Worm (Caenorhabditis elegans) whole organism, L2 larva: ENCODE data around the gene epg-4.
A peak's percentile ranks its signal among the peaks of the same experiment; 100 is the strongest.

Experiments
- C34F6.9 ChIP-seq: fragments of 150-350 bp; optimal IDR thresholded peaks from 2 replicates; lab custom pipeline; 2014; ENCODE audit warnings: missing biosample characterization, missing genetic modification characterization
- F13H6.1 ChIP-seq: sonication (generic microtip); optimal IDR thresholded peaks from 2 replicates; lab custom pipeline; 2016; ENCODE audit warnings: missing genetic modification characterization, missing compliant biosample characterization
- R02D3.7 ChIP-seq: fragments of 150-350 bp; optimal IDR thresholded peaks from 2 replicates; lab custom pipeline; 2014; ENCODE audit warnings: missing biosample characterization, missing genetic modification characterization
- Y55F3AM.14 ChIP-seq: fragments of 200-800 bp; sonication (Bioruptor generic); optimal IDR thresholded peaks from 2 replicates; lab custom pipeline; 2018; ENCODE audit warnings: mild to moderate bottlenecking, missing genetic modification characterization, missing compliant biosample characterization
- ZK546.5 ChIP-seq: sonication (generic microtip); optimal IDR thresholded peaks from 2 replicates; lab custom pipeline; 2017; ENCODE audit warnings: missing biosample characterization, missing genetic modification characterization
- ama-1 ChIP-seq: fragments of 150-350 bp; optimal IDR thresholded peaks from 2 replicates; lab custom pipeline; 2018; ENCODE audit warnings: inconsistent platforms
- blmp-1 ChIP-seq: sonication (generic microtip); optimal IDR thresholded peaks from 2 replicates; lab custom pipeline; 2017; ENCODE audit warnings: missing genetic modification characterization, mild to moderate bottlenecking, missing compliant biosample characterization, antibody characterized with exemption, moderate library complexity; ENCODE audit not compliant: insufficient read depth
- ceh-16 ChIP-seq: fragments of 150-350 bp; optimal IDR thresholded peaks from 2 replicates; lab custom pipeline; 2014; ENCODE audit warnings: missing biosample characterization, missing genetic modification characterization
- ceh-82 ChIP-seq: fragments of 150-350 bp; optimal IDR thresholded peaks from 2 replicates; lab custom pipeline; 2014; ENCODE audit warnings: missing biosample characterization, missing genetic modification characterization
- dmd-4 ChIP-seq: sonication (generic microtip); optimal IDR thresholded peaks from 2 replicates; lab custom pipeline; 2017; ENCODE audit warnings: missing biosample characterization, missing genetic modification characterization
- egl-27 ChIP-seq: sonication (generic microtip); optimal IDR thresholded peaks from 3 replicates; lab custom pipeline; 2017; ENCODE audit warnings: missing biosample characterization, missing genetic modification reagents, missing genetic modification characterization
- fos-1 ChIP-seq: fragments of 150-350 bp; optimal IDR thresholded peaks from 2 replicates; lab custom pipeline; 2014; ENCODE audit warnings: missing biosample characterization, missing genetic modification characterization
- lin-11 ChIP-seq: fragments of 150-350 bp; sonication (generic microtip); optimal IDR thresholded peaks from 2 replicates; lab custom pipeline; 2014; ENCODE audit warnings: missing biosample characterization, missing genetic modification characterization, inconsistent platforms, mixed read lengths
- lin-13 ChIP-seq: fragments of 150-350 bp; optimal IDR thresholded peaks from 2 replicates; lab custom pipeline; 2014; ENCODE audit warnings: missing biosample characterization, missing genetic modification reagents, missing genetic modification characterization
- lin-39 ChIP-seq: fragments of 150-350 bp; optimal IDR thresholded peaks from 2 replicates; lab custom pipeline; 2014; ENCODE audit warnings: missing biosample characterization, missing genetic modification reagents, missing genetic modification characterization
- lsy-2 ChIP-seq, 2 experiments: fragments of 150-350 bp in 1 of 2; sonication (generic microtip) in 1 of 2; optimal IDR thresholded peaks; 2 replicates each; lab custom pipeline; 2014 to 2017; ENCODE audit warnings: missing biosample characterization in 2 of 2, missing genetic modification characterization in 2 of 2
- mab-5 ChIP-seq: fragments of 150-350 bp; optimal IDR thresholded peaks from 2 replicates; lab custom pipeline; 2014; ENCODE audit warnings: missing biosample characterization, missing genetic modification characterization
- mbf-1 ChIP-seq: sonication (generic microtip); optimal IDR thresholded peaks from 2 replicates; lab custom pipeline; 2017; ENCODE audit warnings: missing biosample characterization, missing genetic modification characterization
- mdl-1 ChIP-seq, 2 experiments: fragments of 150-350 bp in 1 of 2; sonication (generic microtip) in 1 of 2; optimal IDR thresholded peaks; 2 replicates each; lab custom pipeline; 2017; ENCODE audit warnings: missing biosample characterization in 2 of 2, missing genetic modification characterization in 2 of 2
- nhr-10 ChIP-seq: sonication (generic microtip); optimal IDR thresholded peaks from 2 replicates; lab custom pipeline; 2017; ENCODE audit warnings: missing biosample characterization, missing genetic modification characterization
- nhr-11 ChIP-seq: fragments of 150-350 bp; optimal IDR thresholded peaks from 2 replicates; lab custom pipeline; 2014; ENCODE audit warnings: missing biosample characterization, missing genetic modification characterization
- nhr-129 ChIP-seq: fragments of 150-350 bp; optimal IDR thresholded peaks from 2 replicates; lab custom pipeline; 2014; ENCODE audit warnings: missing biosample characterization, missing genetic modification characterization
- nhr-23 ChIP-seq: fragments of 150-350 bp; optimal IDR thresholded peaks from 2 replicates; lab custom pipeline; 2014; ENCODE audit warnings: missing biosample characterization, missing genetic modification reagents, missing genetic modification characterization
- nhr-77 ChIP-seq: fragments of 150-350 bp; optimal IDR thresholded peaks from 2 replicates; lab custom pipeline; 2014; ENCODE audit warnings: missing biosample characterization, missing genetic modification characterization
- peb-1 ChIP-seq: fragments of 150-350 bp; optimal IDR thresholded peaks from 2 replicates; lab custom pipeline; 2014; ENCODE audit warnings: missing biosample characterization, missing genetic modification characterization
- sem-4 ChIP-seq: fragments of 150-350 bp; optimal IDR thresholded peaks from 2 replicates; lab custom pipeline; 2014; ENCODE audit warnings: missing biosample characterization, missing genetic modification reagents, missing genetic modification characterization
- skn-1 ChIP-seq: sonication (generic microtip); optimal IDR thresholded peaks from 2 replicates; lab custom pipeline; 2017; ENCODE audit warnings: missing biosample characterization, missing genetic modification characterization
- sma-3 ChIP-seq: sonication (generic microtip); optimal IDR thresholded peaks from 2 replicates; lab custom pipeline; 2016; ENCODE audit warnings: missing genetic modification reagents, missing genetic modification characterization, missing compliant biosample characterization
- sma-9 ChIP-seq, 2 experiments: fragments of 150-350 bp in 1 of 2; sonication (generic microtip) in 1 of 2; optimal IDR thresholded peaks; 2 replicates each; lab custom pipeline; 2014 to 2016; ENCODE audit warnings: missing genetic modification characterization in 2 of 2, mild to moderate bottlenecking in 1 of 2, missing biosample characterization in 1 of 2, missing compliant biosample characterization in 1 of 2, missing genetic modification reagents in 1 of 2, moderate library complexity in 1 of 2
- snpc-4 ChIP-seq: fragments of 150-350 bp; optimal IDR thresholded peaks from 2 replicates; lab custom pipeline; 2014; ENCODE audit warnings: missing biosample characterization, missing genetic modification characterization
- unc-39 ChIP-seq: fragments of 150-350 bp; optimal IDR thresholded peaks from 2 replicates; lab custom pipeline; 2014; ENCODE audit warnings: missing biosample characterization, missing genetic modification characterization
- unc-55 ChIP-seq: fragments of 150-350 bp; sonication (generic microtip); optimal IDR thresholded peaks from 3 replicates; lab custom pipeline; 2014; ENCODE audit warnings: missing biosample characterization, missing genetic modification reagents, missing genetic modification characterization
- unc-62 ChIP-seq: fragments of 150-350 bp; optimal IDR thresholded peaks from 2 replicates; lab custom pipeline; 2014; ENCODE audit warnings: missing biosample characterization, missing genetic modification reagents, missing genetic modification characterization
- zag-1 ChIP-seq: fragments of 150-350 bp; optimal IDR thresholded peaks from 2 replicates; lab custom pipeline; 2014; ENCODE audit warnings: missing biosample characterization, missing genetic modification characterization
- ztf-4 ChIP-seq: fragments of 150-350 bp; optimal IDR thresholded peaks from 2 replicates; lab custom pipeline; 2014; ENCODE audit warnings: missing biosample characterization, missing genetic modification characterization

epg-4 gene

ce11 chrIII:7216226-7216625 is 34.3 kb downstream of the epg-4 start, which contains the start of gene R151.1:
R151.1 (plus strand) TSS chrIII:7216526.
- no peak for TF ChIP-seq zag-1 (tag; lab: Kevin White, UChicago)
- TF ChIP-seq, all 48 proteins: peak for 0

ce11 chrIII:7216924-7217521 is 35.1 kb downstream of the epg-4 start:
- TF ChIP-seq nhr-77 (tag; lab: Kevin White, UChicago) (no peak), mab-5 (tag; lab: Kevin White, UChicago) (peak; percentile 70), ztf-4 (tag; lab: Kevin White, UChicago) (peak; percentile 24), C34F6.9 (tag; lab: Kevin White, UChicago) (peak; percentile 66), Y55F3AM.14 (GFP tag; lab: Kevin White, UChicago) (no peak), F13H6.1 (tag; lab: Kevin White, UChicago) (peak; percentile 85), dmd-4 (tag; lab: Kevin White, UChicago) (no peak), lin-13 (GFP tag; lab: Kevin White, UChicago) (peak; percentile 54), sem-4 (tag; lab: Kevin White, UChicago) (peak; percentile 54), snpc-4 (no peak), nhr-129 (tag; lab: Kevin White, UChicago) (peak; percentile 84), sma-9 (GFP tag; optimal IDR thresholded peaks at IDR 0.05; lab: Kevin White, UChicago) (peak; percentile 77), sma-9 (tag; optimal IDR thresholded peaks at IDR 0.05; lab: Kevin White, UChicago) (no peak), nhr-10 (tag; lab: Kevin White, UChicago) (no peak), unc-62 (peak; percentile 37), unc-55 (GFP tag; lab: Kevin White, UChicago) (no peak), lsy-2 (tag; optimal IDR thresholded peaks at IDR 0.05; lab: Kevin White, UChicago) (peak in 1 of 2 experiments; percentile 68)

- TF ChIP-seq R02D3.7 (tag; lab: Kevin White, UChicago) (no peak), F13H6.1 (tag; lab: Kevin White, UChicago) (no peak), egl-27 (no peak), lsy-2 (tag; optimal IDR thresholded peaks at IDR 0.05; lab: Kevin White, UChicago) (peak in 1 of 2 experiments; percentile 40), Y55F3AM.14 (GFP tag; lab: Kevin White, UChicago) (no peak), snpc-4 (no peak), skn-1 (no peak)
Observed at ce11 chrIII:7221103-7221502, 39.1 kb downstream of the epg-4 start.

- no peak for TF ChIP-seq lin-39
- no peak for TF ChIP-seq blmp-1 (tag; lab: Kevin White, UChicago)
- no peak for TF ChIP-seq lsy-2 (tag; optimal IDR thresholded peaks at IDR 0.05; lab: Kevin White, UChicago)
- no peak for TF ChIP-seq ceh-82 (tag; lab: Kevin White, UChicago)
Observed at ce11 chrIII:7223029-7223428, 41.1 kb downstream of the epg-4 start, which contains the start of gene der-2. der-2 (minus strand) TSS chrIII:7223129.

ce11 chrIII:7226607-7227006 is 44.6 kb downstream of the epg-4 start, which contains the start of gene hsp-75:
hsp-75 (minus strand) TSS chrIII:7226707.
- TF ChIP-seq lin-13 (GFP tag; lab: Kevin White, UChicago), result no peak
- TF ChIP-seq mab-5 (tag; lab: Kevin White, UChicago), result no peak
- TF ChIP-seq nhr-129 (tag; lab: Kevin White, UChicago), result no peak
- TF ChIP-seq fos-1 (tag; lab: Kevin White, UChicago), result no peak
- no peak for TF ChIP-seq egl-27
- no peak for TF ChIP-seq unc-62
- no peak for TF ChIP-seq unc-39 (tag; lab: Kevin White, UChicago)
- TF ChIP-seq blmp-1 (tag; lab: Kevin White, UChicago), result no peak

- no peak for TF ChIP-seq lin-11 (tag; lab: Kevin White, UChicago)
- TF ChIP-seq C34F6.9 (tag; lab: Kevin White, UChicago), result no peak
- no peak for TF ChIP-seq Y55F3AM.14 (GFP tag; lab: Kevin White, UChicago)
- TF ChIP-seq nhr-10 (tag; lab: Kevin White, UChicago), result no peak
- no peak for TF ChIP-seq mdl-1 (tag; optimal IDR thresholded peaks at IDR 0.05; lab: Kevin White, UChicago)
- TF ChIP-seq ZK546.5, result no peak
- no peak for TF ChIP-seq nhr-23 (tag; lab: Kevin White, UChicago)
- no peak for TF ChIP-seq lsy-2 (tag; optimal IDR thresholded peaks at IDR 0.05; lab: Kevin White, UChicago)
- no peak for TF ChIP-seq snpc-4
- TF ChIP-seq skn-1, result no peak
- TF ChIP-seq mbf-1 (tag; lab: Kevin White, UChicago), result no peak
- TF ChIP-seq sma-3 (GFP tag; lab: Kevin White, UChicago), result no peak
- no peak for TF ChIP-seq peb-1 (tag; lab: Kevin White, UChicago)
- no peak for TF ChIP-seq nhr-11 (tag; lab: Kevin White, UChicago)
- TF ChIP-seq ceh-16 (tag; lab: Kevin White, UChicago), result no peak
- no peak for TF ChIP-seq ama-1 (lab: Kevin White, UChicago)
Observed at ce11 chrIII:7229687-7230086, 47.7 kb downstream of the epg-4 start, which contains the start of gene R151.8. R151.8 (minus strand) TSS chrIII:7229787.
